Worm (Caenorhabditis elegans) whole organism, midembryonic: Measurements from ENCODE around the gene prmt-4.

Experiments used
- T22C8.4 ChIP-seq: fragments of 200-800 bp; sonication (Bioruptor generic); IDR thresholded peaks from 2 replicates; pipeline ENCODE4 v1.3.6; 2022; ENCODE audit warnings: missing genetic modification characterization, missing compliant biosample characterization
- cog-1 ChIP-seq: sonication (generic microtip); optimal IDR thresholded peaks from 2 replicates; lab custom pipeline; 2016; ENCODE audit warnings: missing genetic modification characterization, missing compliant biosample characterization
- flt-1 ChIP-seq: fragments of 200-800 bp; sonication (Bioruptor generic); IDR thresholded peaks from 2 replicates; pipeline ENCODE4 v1.3.6; 2022; ENCODE audit warnings: missing genetic modification characterization, missing compliant biosample characterization
- klf-2 ChIP-seq: fragments of 200-800 bp; sonication (Bioruptor generic); conservative IDR thresholded peaks from 2 replicates; pipeline ENCODE4 v1.3.6; 2022; ENCODE audit warnings: missing genetic modification reagents, missing genetic modification characterization, missing compliant biosample characterization
- ref-1 ChIP-seq: fragments of 200-800 bp; sonication (Bioruptor generic); conservative IDR thresholded peaks from 2 replicates; pipeline ENCODE4 v1.3.6; 2022; ENCODE audit warnings: missing genetic modification reagents, missing genetic modification characterization, missing compliant biosample characterization
- tab-1 ChIP-seq: fragments of 200-800 bp; sonication (Bioruptor generic); IDR thresholded peaks from 2 replicates; pipeline ENCODE4 v1.3.6; 2022; ENCODE audit warnings: missing genetic modification characterization, missing compliant biosample characterization
- ztf-23 ChIP-seq: fragments of 200-800 bp; sonication (Bioruptor generic); IDR thresholded peaks from 2 replicates; pipeline ENCODE4 v1.3.6; 2022; ENCODE audit warnings: missing genetic modification reagents, missing genetic modification characterization, missing compliant biosample characterization

DNA sequence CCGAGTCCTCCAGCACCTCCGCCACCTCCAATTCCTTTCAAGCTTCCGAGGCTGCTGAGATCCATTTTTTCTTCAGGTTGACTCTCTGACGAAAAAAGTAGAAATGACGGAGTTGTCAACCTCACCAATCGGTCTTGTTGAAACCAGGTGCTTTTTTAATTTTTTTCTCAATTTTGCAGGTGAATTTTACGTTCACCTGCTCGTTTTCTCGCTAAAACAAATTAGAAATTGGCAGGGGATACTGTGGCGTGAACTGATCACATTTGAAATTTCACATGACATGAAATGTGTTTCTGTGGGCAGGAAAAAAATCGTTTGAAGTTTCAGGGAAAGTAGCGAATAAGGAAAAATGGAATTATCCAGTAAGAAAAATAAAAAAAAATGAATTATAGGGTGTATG is 11.1 kb downstream of the prmt-4 start, which contains the start of gene C18H7.6:
- no peak for TF ChIP-seq cog-1 (tag; lab: Kevin White, UChicago)
- TF ChIP-seq klf-2 (GFP tag; lab: Robert Waterston, UW) = no peak
- TF ChIP-seq T22C8.4 = no peak
- no peak for TF ChIP-seq ref-1
- no peak for TF ChIP-seq tab-1
- no peak for TF ChIP-seq ztf-23 (GFP tag; lab: Robert Waterston, UW)
- no peak for TF ChIP-seq flt-1 (GFP tag; lab: Robert Waterston, UW)
